Fruit fly (Drosophila melanogaster) S2 (cell line): ENCODE data around the gene Polr1E.

Experiments
- CG8478 ChIP-seq: fragments of >200 bp; optimal IDR thresholded peaks from 2 replicates; lab custom pipeline; 2018
- CTCF ChIP-seq, 2 experiments: fragments of >200 bp; optimal IDR thresholded peaks; 2 replicates each; lab custom pipeline; 2018

- no peak for TF ChIP-seq CG8478 (lab: Kevin White, UChicago)
- no peak for TF ChIP-seq CTCF (optimal IDR thresholded peaks at IDR 0.05; lab: Kevin White, UChicago)
Observed at dm6 chr3R:18260016-18260415, 41.5 kb downstream of the Polr1E start.
